Worm (Caenorhabditis elegans): ENCODE data around the gene mrp-5.

Gene mrp-5

ce11 chrX:14975467-14976167 lies 29.5 kb upstream of the mrp-5 start, which contains the start of gene F20D1.3 (continued):
- TF ChIP-seq lin-38 (GFP tag; IDR thresholded peaks at IDR 0.05) (peak; percentile 68), D1046.2 (GFP tag; IDR thresholded peaks at IDR 0.05) (0 out of 2 replicates have a peak, but pooled peaks have one; percentile 44), dmd-6 (GFP tag; IDR thresholded peaks at IDR 0.05) (peak; percentile 32; the same call in 1 of the 2 replicates), mdl-1 (tag; optimal IDR thresholded peaks at IDR 0.05) (peak in 1 of 2 experiments; percentile 85), sdz-12 (GFP tag; optimal IDR thresholded peaks at IDR 0.05) (no peak), lir-3 (tag; optimal IDR thresholded peaks at IDR 0.05) (no peak), nhr-41 (GFP tag; IDR thresholded peaks at IDR 0.05) (no peak), ceh-20 (GFP tag; IDR thresholded peaks at IDR 0.05) (no peak), aly-2 (tag; optimal IDR thresholded peaks at IDR 0.05) (no peak)

- TF ChIP-seq gei-8 (GFP tag; optimal IDR thresholded peaks at IDR 0.05) (no peak), snpc-1.2 (GFP tag; IDR thresholded peaks at IDR 0.05) (no peak), snpc-4 (tag; optimal IDR thresholded peaks at IDR 0.05) (no peak), lin-13 (GFP tag; optimal IDR thresholded peaks at IDR 0.05) (no peak), duxl-1 (tag; optimal IDR thresholded peaks at IDR 0.05; ENCODE audit: poor library complexity) (no peak), vab-7 (GFP tag; IDR thresholded peaks at IDR 0.05) (no peak), ztf-7 (tag; optimal IDR thresholded peaks at IDR 0.05) (no peak), ztf-11 (tag; optimal IDR thresholded peaks at IDR 0.05) (no peak), tra-1 (GFP tag; IDR thresholded peaks at IDR 0.05) (no peak), ceh-28 (tag; optimal IDR thresholded peaks at IDR 0.05) (no peak), hmg-1.1 (GFP tag; IDR thresholded peaks at IDR 0.05) (no peak), Y105C5A.15 (GFP tag; IDR thresholded peaks at IDR 0.05) (no peak), Y5F2A.4 (GFP tag; optimal IDR thresholded peaks at IDR 0.05) (no peak), Y75B8A.6 (GFP tag; IDR thresholded peaks at IDR 0.05) (no peak), ceh-32 (tag; optimal IDR thresholded peaks at IDR 0.05; ENCODE audit: poor library complexity) (no peak), nhr-111 (GFP tag; optimal IDR thresholded peaks at IDR 0.05) (no peak), hif-1 (tag; optimal IDR thresholded peaks at IDR 0.05) (no peak), ceh-62 (tag; optimal IDR thresholded peaks at IDR 0.05) (no peak)
Observed at ce11 chrX:14973085-14973484, 27.0 kb upstream of the mrp-5 start.

ce11 chrX:14970221-14970801 lies 24.2 kb upstream of the mrp-5 start, which contains the start of the genes flwr-1 and tbc-1:
flwr-1 (minus strand) TSS chrX:14970271.
tbc-1 (plus strand) TSS chrX:14970751.
- no peak for TF ChIP-seq nhr-11 (tag; optimal IDR thresholded peaks at IDR 0.05)
- no peak for TF ChIP-seq ceh-32 (tag; optimal IDR thresholded peaks at IDR 0.05; ENCODE audit: poor library complexity)
- TF ChIP-seq dmd-6 (GFP tag; IDR thresholded peaks at IDR 0.05): peak; percentile 51
- TF ChIP-seq ces-1 (GFP tag; optimal IDR thresholded peaks at IDR 0.05): no peak
- TF ChIP-seq hlh-11 (tag; optimal IDR thresholded peaks at IDR 0.05): peak; percentile 47
- TF ChIP-seq nhr-41 (GFP tag; IDR thresholded peaks at IDR 0.05): no peak
- TF ChIP-seq nhr-237 (tag; optimal IDR thresholded peaks at IDR 0.05): no peak
- TF ChIP-seq zag-1 (tag; optimal IDR thresholded peaks at IDR 0.05): no peak
- TF ChIP-seq F37D6.2 (tag; optimal IDR thresholded peaks at IDR 0.05): no peak
- TF ChIP-seq nhr-6 (tag; optimal IDR thresholded peaks at IDR 0.05): no peak
- no peak for TF ChIP-seq saeg-2 (GFP tag; IDR thresholded peaks at IDR 0.05)
- TF ChIP-seq hlh-30 (tag; optimal IDR thresholded peaks at IDR 0.05; ENCODE audit: insufficient read depth): peak; percentile 81
- TF ChIP-seq daf-16 (GFP tag; optimal IDR thresholded peaks at IDR 0.05): no peak
- peak; percentile 41 for TF ChIP-seq daf-16 (tag; optimal IDR thresholded peaks at IDR 0.05)
- TF ChIP-seq F44E2.7 (GFP tag; IDR thresholded peaks at IDR 0.05): no peak
- no peak for TF ChIP-seq nhr-76 (tag; optimal IDR thresholded peaks at IDR 0.05)
- TF ChIP-seq nhr-10 (tag; optimal IDR thresholded peaks at IDR 0.05): no peak
- no peak for TF ChIP-seq lin-29 (GFP tag; IDR thresholded peaks at IDR 0.05)
- TF ChIP-seq set-16 (GFP tag; IDR thresholded peaks at IDR 0.05): 0 out of 2 replicates have a peak, but pooled peaks have one; percentile 13
- TF ChIP-seq unc-62 (GFP tag; optimal IDR thresholded peaks at IDR 0.05 in 1 of 2): no peak
- no peak for TF ChIP-seq unc-62 (tag; optimal IDR thresholded peaks at IDR 0.05)
- no peak for TF ChIP-seq tra-1 (GFP tag; IDR thresholded peaks at IDR 0.05)
- no peak for TF ChIP-seq tag-97 (GFP tag; IDR thresholded peaks at IDR 0.05)
- no peak for TF ChIP-seq zip-2 (tag; optimal IDR thresholded peaks at IDR 0.05)
- peak; percentile 60; the same call in 1 of the 2 replicates for TF ChIP-seq hmg-1.1 (GFP tag; IDR thresholded peaks at IDR 0.05)
- peak; percentile 51 for TF ChIP-seq mes-2 (tag; optimal IDR thresholded peaks at IDR 0.05; ENCODE audit: poor library complexity, severe bottlenecking)

Data from whole organism, L4 larva.